Fruit fly (Drosophila melanogaster) whole organism, embryonic: ENCODE results near the gene CG8142.

Experiments used
- ATbp ChIP-seq: fragments of 200-800 bp; sonication (Bioruptor generic); optimal IDR thresholded peaks from 2 replicates; lab custom pipeline; 2017; ENCODE audit warnings: missing biosample characterization, mild to moderate bottlenecking, missing genetic modification characterization, missing genetic modification reagents
- Antp ChIP-seq: fragments of 200-800 bp; sonication (Bioruptor generic); optimal IDR thresholded peaks from 3 replicates; lab custom pipeline; 2016; ENCODE audit warnings: missing biosample characterization, missing genetic modification characterization
- Bdp1 ChIP-seq: fragments of 200-800 bp; sonication (Bioruptor generic); optimal IDR thresholded peaks from 3 replicates; lab custom pipeline; 2016; ENCODE audit warnings: missing biosample characterization, missing genetic modification characterization
- CG11456 ChIP-seq: fragments of 200-800 bp; sonication (Bioruptor generic); IDR thresholded peaks from 3 replicates; pipeline ENCODE4 v1.3.6; 2022; ENCODE audit warnings: missing biosample characterization, missing genetic modification characterization
- CG11504 ChIP-seq: fragments of 200-800 bp; sonication (Bioruptor generic); optimal IDR thresholded peaks from 3 replicates; lab custom pipeline; 2019; ENCODE audit warnings: missing biosample characterization, mild to moderate bottlenecking, missing genetic modification characterization, moderate library complexity
- CG15269 ChIP-seq: fragments of 200-800 bp; sonication (Bioruptor generic); optimal IDR thresholded peaks from 2 replicates; lab custom pipeline; 2018; ENCODE audit warnings: missing biosample characterization, mild to moderate bottlenecking, missing genetic modification characterization, moderate library complexity
- CG15479 ChIP-seq: fragments of 200-800 bp; sonication (Bioruptor generic); optimal IDR thresholded peaks from 3 replicates; lab custom pipeline; 2019; ENCODE audit warnings: missing biosample characterization, mild to moderate bottlenecking, missing genetic modification characterization, moderate library complexity
- CG15696 ChIP-seq: fragments of 200-800 bp; sonication (Bioruptor generic); optimal IDR thresholded peaks from 2 replicates; lab custom pipeline; 2019; ENCODE audit warnings: missing biosample characterization, mild to moderate bottlenecking, missing genetic modification characterization, moderate library complexity
- CG16863 ChIP-seq: fragments of 200-800 bp; sonication (Bioruptor generic); optimal IDR thresholded peaks from 3 replicates; lab custom pipeline; 2016; ENCODE audit warnings: missing biosample characterization, missing genetic modification characterization
- CG17186 ChIP-seq: fragments of 200-800 bp; sonication (Bioruptor generic); optimal IDR thresholded peaks from 3 replicates; lab custom pipeline; 2017; ENCODE audit warnings: missing biosample characterization, missing genetic modification reagents, missing genetic modification characterization
- CG17829 ChIP-seq: fragments of 200-800 bp; optimal IDR thresholded peaks from 2 replicates; lab custom pipeline; 2019; ENCODE audit warnings: missing biosample characterization, mild to moderate bottlenecking, missing genetic modification characterization, moderate library complexity
- CG32767 ChIP-seq: fragments of 200-800 bp; sonication (Bioruptor generic); IDR thresholded peaks from 2 replicates; pipeline ENCODE4 v1.3.6; 2022; ENCODE audit warnings: missing biosample characterization, missing genetic modification characterization
- CG34224 ChIP-seq: fragments of 200-800 bp; sonication (Bioruptor generic); IDR thresholded peaks from 3 replicates; pipeline ENCODE4 v1.3.6; 2022; ENCODE audit warnings: missing biosample characterization, missing genetic modification characterization; ENCODE audit not compliant: partially characterized antibody
- CoRest ChIP-seq: fragments of 200-800 bp; sonication (Bioruptor generic); optimal IDR thresholded peaks from 3 replicates; lab custom pipeline; 2018; ENCODE audit warnings: missing biosample characterization, mild to moderate bottlenecking, missing genetic modification characterization, moderate library complexity
- Dp ChIP-seq: fragments of 200-800 bp; sonication (Bioruptor generic); optimal IDR thresholded peaks from 2 replicates; lab custom pipeline; 2018; ENCODE audit warnings: missing biosample characterization, mild to moderate bottlenecking, missing genetic modification characterization, moderate library complexity
- Elba2 ChIP-seq: fragments of 200-800 bp; sonication (Bioruptor generic); optimal IDR thresholded peaks from 3 replicates; lab custom pipeline; 2016; ENCODE audit warnings: missing biosample characterization, missing genetic modification characterization
- Hr39 ChIP-seq: fragments of >200 bp; optimal IDR thresholded peaks from 2 replicates; lab custom pipeline; 2017
- Jarid2 ChIP-seq: fragments of 200-800 bp; sonication (Bioruptor generic); optimal IDR thresholded peaks from 3 replicates; lab custom pipeline; 2017; ENCODE audit warnings: mild to moderate bottlenecking, missing biosample characterization, missing genetic modification reagents, missing genetic modification characterization
- NK7.1 ChIP-seq: fragments of 200-800 bp; sonication (Bioruptor generic); optimal IDR thresholded peaks from 3 replicates; lab custom pipeline; 2016; ENCODE audit warnings: missing biosample characterization, missing genetic modification characterization
- Nf-YB ChIP-seq: fragments of 200-800 bp; sonication (Bioruptor generic); optimal IDR thresholded peaks from 3 replicates; lab custom pipeline; 2019; ENCODE audit warnings: missing biosample characterization, mild to moderate bottlenecking, missing genetic modification characterization, moderate library complexity
- Poxn ChIP-seq: fragments of 200-800 bp; sonication (Bioruptor generic); IDR thresholded peaks from 2 replicates; pipeline ENCODE4 v1.3.6; 2022; ENCODE audit warnings: missing biosample characterization, missing genetic modification characterization
- Rfx ChIP-seq: fragments of 200-800 bp; sonication (Bioruptor generic); IDR thresholded peaks from 2 replicates; pipeline ENCODE4 v1.3.6; 2022; ENCODE audit warnings: missing biosample characterization, missing genetic modification characterization
- Ssrp ChIP-seq: fragments of 200-800 bp; sonication (Bioruptor generic); optimal IDR thresholded peaks from 2 replicates; lab custom pipeline; 2018; ENCODE audit warnings: missing biosample characterization, mild to moderate bottlenecking, missing genetic modification characterization, moderate library complexity
- TFAM ChIP-seq: fragments of 200-800 bp; sonication (Bioruptor generic); optimal IDR thresholded peaks from 2 replicates; lab custom pipeline; 2017; ENCODE audit warnings: missing biosample characterization, missing genetic modification characterization, inconsistent platforms
- bigmax ChIP-seq: fragments of 200-800 bp; sonication (Bioruptor generic); optimal IDR thresholded peaks from 2 replicates; lab custom pipeline; 2018; ENCODE audit warnings: missing biosample characterization, mild to moderate bottlenecking, missing genetic modification characterization
- bowl ChIP-seq: fragments of 200-800 bp; sonication (Bioruptor generic); IDR thresholded peaks from 2 replicates; pipeline ENCODE4 v1.3.6; 2022; ENCODE audit warnings: missing biosample characterization, missing genetic modification characterization
- cad ChIP-seq: fragments of >200 bp; optimal IDR thresholded peaks from 2 replicates; lab custom pipeline; 2017; ENCODE audit warnings: missing biosample characterization, missing genetic modification characterization
- cg ChIP-seq: fragments of 200-800 bp; sonication (Bioruptor generic); optimal IDR thresholded peaks from 3 replicates; lab custom pipeline; 2019; ENCODE audit warnings: missing biosample characterization, mild to moderate bottlenecking, missing genetic modification characterization, moderate library complexity
- chinmo ChIP-seq: fragments of 200-800 bp; sonication (Bioruptor generic); IDR thresholded peaks from 4 replicates; pipeline ENCODE4 v1.3.6; 2022; ENCODE audit warnings: missing biosample characterization, missing genetic modification characterization; ENCODE audit not compliant: partially characterized antibody
- cwo ChIP-seq: fragments of 200-800 bp; sonication (Bioruptor generic); optimal IDR thresholded peaks from 3 replicates; lab custom pipeline; 2017; ENCODE audit warnings: missing biosample characterization, missing genetic modification characterization, mild to moderate bottlenecking, moderate library complexity, missing genetic modification reagents
- eve ChIP-seq, 2 experiments: fragments of >200 bp; optimal IDR thresholded peaks; 2 replicates each; lab custom pipeline; 2017; ENCODE audit warnings: missing biosample characterization in 2 of 2, missing genetic modification characterization in 2 of 2
- fd3F ChIP-seq: fragments of 200-800 bp; sonication (Bioruptor generic); optimal IDR thresholded peaks from 2 replicates; lab custom pipeline; 2018; ENCODE audit warnings: missing biosample characterization, mild to moderate bottlenecking, missing genetic modification characterization, moderate library complexity
- fu2 ChIP-seq: fragments of 200-800 bp; sonication (Bioruptor generic); optimal IDR thresholded peaks from 2 replicates; lab custom pipeline; 2016; ENCODE audit warnings: missing biosample characterization, missing genetic modification characterization
- h ChIP-seq: fragments of >200 bp; optimal IDR thresholded peaks from 2 replicates; lab custom pipeline; 2017
- insv ChIP-seq, 2 experiments: fragments of 200-800 bp; sonication (Bioruptor generic); optimal IDR thresholded peaks; 3 replicates each; lab custom pipeline; 2016 to 2018; ENCODE audit warnings: missing biosample characterization in 2 of 2, missing genetic modification characterization in 2 of 2
- inv ChIP-seq: fragments of 200-800 bp; sonication (Bioruptor generic); IDR thresholded peaks from 2 replicates; pipeline ENCODE4 v1.3.6; 2022; ENCODE audit warnings: missing biosample characterization, missing genetic modification characterization; ENCODE audit not compliant: partially characterized antibody
- kay ChIP-seq: fragments of 200-800 bp; sonication (Bioruptor generic); optimal IDR thresholded peaks from 2 replicates; lab custom pipeline; 2016; ENCODE audit warnings: missing biosample characterization, missing genetic modification characterization
- otp ChIP-seq: fragments of 200-800 bp; sonication (Bioruptor generic); IDR thresholded peaks from 3 replicates; pipeline ENCODE4, ENCODE4 v1.3.6; 2022; ENCODE audit warnings: missing biosample characterization, missing genetic modification characterization
- sens ChIP-seq: fragments of 200-800 bp; sonication (Bioruptor generic); peaks from one replicate; lab custom pipeline; 2016; ENCODE audit warnings: missing biosample characterization, missing genetic modification characterization
- stwl ChIP-seq: fragments of 200-800 bp; sonication (Bioruptor generic); optimal IDR thresholded peaks from 3 replicates; lab custom pipeline; 2018; ENCODE audit warnings: missing biosample characterization, mild to moderate bottlenecking, missing genetic modification characterization, moderate library complexity
- ttk ChIP-seq: fragments of 200-800 bp; sonication (Bioruptor generic); IDR thresholded peaks from 2 replicates; pipeline ENCODE4 v2.1.2; 2022; ENCODE audit warnings: missing biosample characterization, missing genetic modification characterization
- tx ChIP-seq: fragments of 200-800 bp; sonication (Bioruptor generic); optimal IDR thresholded peaks from 2 replicates; lab custom pipeline; 2016; ENCODE audit warnings: missing biosample characterization, missing genetic modification characterization
- unpg ChIP-seq: fragments of 200-800 bp; sonication (Bioruptor generic); optimal IDR thresholded peaks from 3 replicates; lab custom pipeline; 2018; ENCODE audit warnings: missing biosample characterization, mild to moderate bottlenecking, missing genetic modification characterization, moderate library complexity
- wor ChIP-seq: fragments of 200-800 bp; sonication (Bioruptor generic); IDR thresholded peaks from 2 replicates; pipeline ENCODE4 v1.3.6; 2022; ENCODE audit warnings: missing biosample characterization, missing genetic modification characterization

CG8142 gene

dm6 chrX:17886449-17887207 is 42.1 kb upstream of the CG8142 start (continued):
- TF ChIP-seq otp (GFP tag; lab: Robert Waterston, UW) (no peak), Poxn (no peak), ATbp (GFP tag; lab: Kevin White, UChicago) (no peak), Rfx (GFP tag; lab: Robert Waterston, UW) (no peak), cg (peak; percentile 91), Jarid2 (GFP tag; lab: Kevin White, UChicago) (peak; percentile 23), CG15696 (tag; lab: Kevin White, UChicago) (no peak), CG34224 (GFP tag; lab: Robert Waterston, UW) (no peak), Nf-YB (no peak), CG11504 (tag; lab: Kevin White, UChicago) (peak; percentile 23), CoRest (tag; lab: Kevin White, UChicago) (no peak), ttk (GFP tag; lab: Robert Waterston, UW) (no peak)

DNA sequence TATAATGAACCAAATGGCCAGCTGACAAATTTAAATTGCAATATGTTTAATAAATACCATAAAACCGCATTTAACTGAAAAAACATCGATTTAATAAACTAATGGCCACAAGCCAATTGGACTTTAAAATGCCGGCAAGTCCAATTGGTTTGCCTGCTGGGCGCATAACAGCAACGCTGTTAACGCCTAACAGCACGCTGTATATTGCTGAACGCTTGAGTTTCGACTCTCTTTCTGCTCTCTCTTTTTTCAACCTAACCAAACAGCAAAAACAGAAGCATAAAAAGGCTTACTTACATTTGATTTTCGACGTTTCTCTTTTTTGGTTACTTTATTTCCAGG is 41.6 kb upstream of the CG8142 start:
- no peak for TF ChIP-seq inv (GFP tag; lab: Robert Waterston, UW)
- peak; percentile 95 for TF ChIP-seq bigmax
- peak; percentile 48 for TF ChIP-seq Elba2 (GFP tag; lab: Kevin White, UChicago)
- TF ChIP-seq CG17186: peak; percentile 98
- TF ChIP-seq CG11456: no peak
- TF ChIP-seq cad (GFP tag; lab: Kevin White, UChicago): peak; percentile 29
- peak in 1 of 2 experiments; percentile 70 for TF ChIP-seq eve (GFP tag; optimal IDR thresholded peaks at IDR 0.05; lab: Kevin White, UChicago)
- peak; percentile 78 to 96 for TF ChIP-seq insv (GFP tag; optimal IDR thresholded peaks at IDR 0.05; lab: Kevin White, UChicago)

DNA sequence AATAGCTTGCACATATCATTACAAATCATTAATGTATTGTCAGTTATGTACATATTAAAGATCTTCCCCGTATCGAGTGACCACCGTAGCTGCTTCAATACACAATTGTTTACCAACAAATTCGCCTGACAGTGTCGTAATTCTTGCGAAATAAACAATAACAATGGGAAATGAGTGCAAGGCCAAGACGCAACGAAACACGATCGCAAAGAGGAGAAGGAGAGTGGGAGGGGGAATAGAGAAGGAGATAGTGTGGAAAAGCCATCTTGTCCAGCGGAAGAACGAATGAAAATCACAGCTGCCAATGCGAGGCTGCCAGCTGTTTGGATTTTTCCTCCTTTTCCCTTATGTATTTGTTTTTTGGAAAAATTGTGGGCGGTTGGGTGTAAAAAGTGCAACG is 40.8 kb upstream of the CG8142 start:
- TF ChIP-seq Hr39 (lab: Kevin White, UChicago) (no peak), fd3F (GFP tag; lab: Kevin White, UChicago) (no peak), sens (GFP tag; lab: Kevin White, UChicago) (peak; percentile 55), cwo (GFP tag; lab: Kevin White, UChicago) (no peak), Dp (GFP tag; lab: Kevin White, UChicago) (no peak), stwl (peak; percentile 20), TFAM (no peak), h (lab: Kevin White, UChicago) (no peak), unpg (no peak), Ssrp (tag; lab: Kevin White, UChicago) (no peak), CG17829 (tag; lab: Kevin White, UChicago) (no peak), Antp (GFP tag; lab: Kevin White, UChicago) (no peak), wor (GFP tag; lab: Robert Waterston, UW) (no peak), CG32767 (no peak), Bdp1 (no peak), fu2 (GFP tag; lab: Kevin White, UChicago) (no peak), chinmo (GFP tag; lab: Robert Waterston, UW) (0 out of 4 replicates have a peak, but pooled peaks have one; percentile 62), bowl (no peak), NK7.1 (GFP tag; lab: Kevin White, UChicago) (no peak), CG15479 (GFP tag; lab: Kevin White, UChicago) (peak; percentile 30), tx (GFP tag; lab: Kevin White, UChicago) (no peak), CG15269 (tag; lab: Kevin White, UChicago) (no peak), kay (no peak), CG16863 (GFP tag; lab: Kevin White, UChicago) (no peak)
- TF ChIP-seq, all 482 proteins: peak for 4
